Worm (Caenorhabditis elegans): ENCODE data around the gene srx-90.

srx-90 gene

ce11 chrV:11531831-11532534 lies 48.9 kb upstream of the srx-90 start (continued):
- peak; percentile 59; the same call in 1 of the 2 replicates for TF ChIP-seq ceh-20 (GFP tag; IDR thresholded peaks at IDR 0.05)
- TF ChIP-seq mxl-3 (GFP tag; optimal IDR thresholded peaks at IDR 0.05) = peak; percentile 98
- TF ChIP-seq F10B5.3 (tag; optimal IDR thresholded peaks at IDR 0.05) = no peak
- peak; percentile 81 for TF ChIP-seq mep-1 (tag; optimal IDR thresholded peaks at IDR 0.05)
- TF ChIP-seq ama-1 (optimal IDR thresholded peaks at IDR 0.05) = no peak
- TF ChIP-seq nhr-10 (tag; optimal IDR thresholded peaks at IDR 0.05) = peak; percentile 62
- TF ChIP-seq php-3 (GFP tag; IDR thresholded peaks at IDR 0.05) = 0 out of 2 replicates have a peak, but pooled peaks have one; percentile 45
- no peak for TF ChIP-seq F44E2.7 (GFP tag; IDR thresholded peaks at IDR 0.05)
- peak; percentile 81 for TF ChIP-seq tra-1 (GFP tag; IDR thresholded peaks at IDR 0.05)
- 0 out of 2 replicates have a peak, but pooled peaks have one; percentile 40 for TF ChIP-seq T26A8.4 (GFP tag; IDR thresholded peaks at IDR 0.05)
- peak; percentile 73 for TF ChIP-seq gei-8 (GFP tag; optimal IDR thresholded peaks at IDR 0.05)
- peak; percentile 64 for TF ChIP-seq lin-1 (GFP tag; IDR thresholded peaks at IDR 0.05)
- TF ChIP-seq nhr-25 (tag; optimal IDR thresholded peaks at IDR 0.05; ENCODE audit: borderline replicate concordance, insufficient read depth) = peak; percentile 80
- TF ChIP-seq nhr-48 (tag; optimal IDR thresholded peaks at IDR 0.05) = peak; percentile 89
- peak; percentile 32; the same call in 1 of the 2 replicates for TF ChIP-seq madf-9 (GFP tag; conservative IDR thresholded peaks at IDR 0.05)
- TF ChIP-seq nhr-77 (tag; optimal IDR thresholded peaks at IDR 0.05) = peak; percentile 40
- peak; percentile 62 for TF ChIP-seq hmg-1.1 (GFP tag; IDR thresholded peaks at IDR 0.05)
- no peak for TF ChIP-seq dmd-9 (GFP tag; IDR thresholded peaks at IDR 0.05)
- peak; percentile 63 for TF ChIP-seq mes-2 (tag; optimal IDR thresholded peaks at IDR 0.05; ENCODE audit: poor library complexity, severe bottlenecking)
- peak; percentile 49 for TF ChIP-seq nhr-102 (tag; optimal IDR thresholded peaks at IDR 0.05)
- peak; percentile 30 for TF ChIP-seq lin-13 (GFP tag; optimal IDR thresholded peaks at IDR 0.05)
- TF ChIP-seq T20F7.1 (GFP tag; optimal IDR thresholded peaks at IDR 0.05) = peak; percentile 71
- peak; percentile 49 for TF ChIP-seq rbr-2 (tag; optimal IDR thresholded peaks at IDR 0.05)
- peak; percentile 84 for TF ChIP-seq pqm-1 (tag; optimal IDR thresholded peaks at IDR 0.05)

- TF ChIP-seq ama-1 (optimal IDR thresholded peaks at IDR 0.05) (peak; percentile 11), ctbp-1 (GFP tag; IDR thresholded peaks at IDR 0.05) (0 out of 2 replicates have a peak, but pooled peaks have one; percentile 10), aha-1 (tag) (peak; percentile 24), unc-62 (GFP tag; optimal IDR thresholded peaks at IDR 0.05 in 1 of 2) (peak in 1 of 2 experiments; percentile 93), unc-62 (tag; optimal IDR thresholded peaks at IDR 0.05) (no peak), nhr-102 (tag; optimal IDR thresholded peaks at IDR 0.05) (no peak), hlh-30 (tag; optimal IDR thresholded peaks at IDR 0.05; ENCODE audit: insufficient read depth) (no peak), dmd-6 (GFP tag; IDR thresholded peaks at IDR 0.05) (0 out of 2 replicates have a peak, but pooled peaks have one; percentile 4)
Measured at ce11 chrV:11532535-11532853, 48.4 kb upstream of the srx-90 start.

- TF ChIP-seq F37D6.2 (tag; optimal IDR thresholded peaks at IDR 0.05) (no peak), pha-4 (GFP tag; IDR thresholded peaks at IDR 0.05) (no peak), pha-4 (tag; optimal IDR thresholded peaks at IDR 0.05) (no peak), snpc-1.2 (GFP tag; IDR thresholded peaks at IDR 0.05) (no peak), pqm-1 (tag; optimal IDR thresholded peaks at IDR 0.05) (no peak), hif-1 (tag; optimal IDR thresholded peaks at IDR 0.05) (no peak), lir-3 (tag; optimal IDR thresholded peaks at IDR 0.05) (no peak), attf-4 (tag; optimal IDR thresholded peaks at IDR 0.05) (no peak), nhr-11 (tag; optimal IDR thresholded peaks at IDR 0.05) (no peak), nhr-25 (tag; optimal IDR thresholded peaks at IDR 0.05; ENCODE audit: borderline replicate concordance, insufficient read depth) (peak; percentile 87), ctbp-1 (GFP tag; IDR thresholded peaks at IDR 0.05) (no peak), madf-9 (GFP tag; conservative IDR thresholded peaks at IDR 0.05) (no peak), ces-1 (GFP tag; optimal IDR thresholded peaks at IDR 0.05) (no peak), aly-2 (tag; optimal IDR thresholded peaks at IDR 0.05) (no peak), zfp-3 (GFP tag; conservative IDR thresholded peaks at IDR 0.05) (no peak; the same call in 1 of the 2 replicates), spr-3 (GFP tag; optimal IDR thresholded peaks at IDR 0.05) (no peak), unc-130 (GFP tag; optimal IDR thresholded peaks at IDR 0.05) (no peak), nhr-237 (tag; optimal IDR thresholded peaks at IDR 0.05) (no peak), R02D3.7 (tag; optimal IDR thresholded peaks at IDR 0.05) (no peak), F26F4.8 (GFP tag; conservative IDR thresholded peaks at IDR 0.05) (no peak), mes-2 (tag; optimal IDR thresholded peaks at IDR 0.05; ENCODE audit: poor library complexity, severe bottlenecking) (peak; percentile 33), aha-1 (tag) (peak; percentile 69), set-16 (GFP tag; IDR thresholded peaks at IDR 0.05) (peak; percentile 70), nhr-48 (tag; optimal IDR thresholded peaks at IDR 0.05) (no peak)
Measured at ce11 chrV:11532964-11533363, 48.0 kb upstream of the srx-90 start.
